Fruit fly (Drosophila melanogaster) whole organism, adult: ENCODE data around the gene CG12355.

Source experiments
- CG33017 ChIP-seq: fragments of 200-800 bp; sonication (Bioruptor generic); optimal IDR thresholded peaks from 2 replicates; lab custom pipeline; 2018; ENCODE audit warnings: missing biosample characterization, mild to moderate bottlenecking, missing genetic modification characterization, moderate library complexity
- ovo ChIP-seq: fragments of 200-800 bp; sonication (Bioruptor generic); optimal IDR thresholded peaks from 2 replicates; lab custom pipeline; 2016; ENCODE audit warnings: missing biosample characterization, missing genetic modification characterization

DNA sequence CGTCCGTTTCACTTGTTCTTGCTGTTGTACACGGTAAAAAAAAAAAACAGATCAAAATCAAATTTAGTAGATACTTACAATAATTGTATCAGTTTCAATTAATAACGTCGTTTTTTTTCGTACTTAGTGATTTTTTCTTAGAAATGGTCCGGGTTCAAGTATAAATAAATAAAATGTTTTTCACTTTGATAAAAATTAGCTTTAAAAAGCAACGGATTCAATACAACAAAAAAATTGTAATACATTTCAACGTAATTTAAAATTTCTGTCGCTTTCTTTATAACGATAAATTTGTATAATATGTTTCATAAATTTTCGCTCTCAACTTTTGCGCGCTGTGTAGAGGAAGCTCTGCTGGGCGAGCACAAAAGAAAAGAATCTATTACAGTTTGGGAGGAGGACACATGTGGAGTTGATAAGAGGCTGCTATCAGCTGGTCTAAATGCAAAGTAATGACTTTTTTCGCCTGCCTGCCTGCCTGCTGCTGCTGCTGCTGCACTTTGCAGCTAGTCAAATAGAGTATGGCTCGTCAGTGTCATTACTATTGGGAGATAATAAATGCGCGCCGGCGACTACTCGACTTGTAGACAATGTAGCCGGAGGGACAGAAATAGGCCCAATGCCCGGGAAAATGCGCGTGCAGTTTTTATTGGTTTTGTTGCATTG, 42.7 kb upstream of the CG12355 start:
- TF ChIP-seq CG33017 (tag; lab: Kevin White, UChicago) (peak; percentile 43), ovo (GFP tag; lab: Kevin White, UChicago) (no peak)
